Worm (Caenorhabditis elegans): ENCODE results near the gene sel-5.

- TF ChIP-seq snpc-4 (tag; optimal IDR thresholded peaks at IDR 0.05): no peak
- no peak for TF ChIP-seq elt-3 (tag; optimal IDR thresholded peaks at IDR 0.05)
- no peak for TF ChIP-seq ztf-11 (tag; optimal IDR thresholded peaks at IDR 0.05)
- TF ChIP-seq ham-2 (GFP tag; optimal IDR thresholded peaks at IDR 0.05): no peak
- no peak for TF ChIP-seq blmp-1 (tag; optimal IDR thresholded peaks at IDR 0.05)
- no peak for TF ChIP-seq nhr-12 (tag; optimal IDR thresholded peaks at IDR 0.05)
- TF ChIP-seq lin-13 (tag; optimal IDR thresholded peaks at IDR 0.05): no peak
- no peak for TF ChIP-seq unc-39 (tag; optimal IDR thresholded peaks at IDR 0.05)
- no peak for TF ChIP-seq hlh-1 (tag; optimal IDR thresholded peaks at IDR 0.05)
- TF ChIP-seq elt-1 (tag; optimal IDR thresholded peaks at IDR 0.05; ENCODE audit: borderline replicate concordance, insufficient read depth): no peak
- no peak for TF ChIP-seq pha-4 (tag; optimal IDR thresholded peaks at IDR 0.05)
- TF ChIP-seq nhr-76 (tag; optimal IDR thresholded peaks at IDR 0.05): no peak
Measured at ce11 chrIII:4594762-4595523, 16.7 kb upstream of the sel-5 start.
